Fruit fly (Drosophila melanogaster) whole organism, prepupa: ENCODE results near the gene CG6481.

Experiments used
- CG10669 ChIP-seq: fragments of 200-800 bp; sonication (Bioruptor generic); optimal IDR thresholded peaks from 3 replicates; lab custom pipeline; 2018; ENCODE audit warnings: missing biosample characterization, mild to moderate bottlenecking, missing genetic modification characterization, moderate library complexity
- CG11902 ChIP-seq: fragments of 200-800 bp; sonication (Bioruptor generic); optimal IDR thresholded peaks from 3 replicates; lab custom pipeline; 2016; ENCODE audit warnings: missing biosample characterization, missing genetic modification characterization
- CG15336 ChIP-seq: fragments of 200-800 bp; sonication (Bioruptor generic); IDR thresholded peaks from 2 replicates; pipeline ENCODE4 v1.3.6; 2022; ENCODE audit warnings: missing biosample characterization, missing genetic modification characterization
- CG16779 ChIP-seq: fragments of 200-800 bp; sonication (Bioruptor generic); optimal IDR thresholded peaks from 3 replicates; lab custom pipeline; 2017; ENCODE audit warnings: missing biosample characterization, mild to moderate bottlenecking, missing genetic modification characterization
- CG34406 ChIP-seq: fragments of 200-800 bp; sonication (Bioruptor generic); optimal IDR thresholded peaks from 3 replicates; lab custom pipeline; 2016; ENCODE audit warnings: missing biosample characterization, missing genetic modification characterization
- CG6276 ChIP-seq: fragments of 200-800 bp; sonication (Bioruptor generic); optimal IDR thresholded peaks from 2 replicates; lab custom pipeline; 2017; ENCODE audit warnings: missing biosample characterization, mild to moderate bottlenecking, missing genetic modification characterization
- CG8119 ChIP-seq: fragments of 200-800 bp; sonication (Bioruptor generic); IDR thresholded peaks from 3 replicates; pipeline ENCODE4 v1.3.6; 2022; ENCODE audit warnings: missing biosample characterization, missing genetic modification characterization
- Eip78C ChIP-seq: fragments of 200-800 bp; sonication (Bioruptor generic); peaks from one replicate; lab custom pipeline; 2016; ENCODE audit warnings: missing biosample characterization, missing genetic modification characterization
- Hr4 ChIP-seq: fragments of 200-800 bp; sonication (Bioruptor generic); optimal IDR thresholded peaks from 3 replicates; lab custom pipeline; 2016; ENCODE audit warnings: missing biosample characterization, missing genetic modification characterization
- Smox ChIP-seq: fragments of 200-800 bp; sonication (Bioruptor generic); optimal IDR thresholded peaks from 3 replicates; lab custom pipeline; 2016; ENCODE audit warnings: missing biosample characterization, missing genetic modification characterization
- Sox15 ChIP-seq: fragments of 200-800 bp; sonication (Bioruptor generic); optimal IDR thresholded peaks from 3 replicates; lab custom pipeline; 2016; ENCODE audit warnings: missing biosample characterization, missing genetic modification characterization
- dsx ChIP-seq: fragments of 200-800 bp; optimal IDR thresholded peaks from 3 replicates; lab custom pipeline; 2019; ENCODE audit warnings: missing biosample characterization, mild to moderate bottlenecking, missing genetic modification characterization, moderate library complexity; ENCODE audit not compliant: poor library complexity, severe bottlenecking
- fd85E ChIP-seq: fragments of 200-800 bp; sonication (Bioruptor generic); optimal IDR thresholded peaks from 3 replicates; lab custom pipeline; 2016; ENCODE audit warnings: missing biosample characterization, missing genetic modification characterization

- TF ChIP-seq CG6276 (GFP tag; lab: Kevin White, UChicago) (no peak), CG16779 (tag; lab: Kevin White, UChicago) (no peak), CG8119 (GFP tag; lab: Robert Waterston, UW) (no peak), CG34406 (GFP tag; lab: Kevin White, UChicago) (no peak), CG15336 (GFP tag; lab: Robert Waterston, UW) (no peak), Sox15 (GFP tag; lab: Kevin White, UChicago) (no peak), Eip78C (GFP tag; lab: Kevin White, UChicago) (no peak), Hr4 (GFP tag; lab: Kevin White, UChicago) (no peak), CG11902 (GFP tag; lab: Kevin White, UChicago) (no peak), fd85E (GFP tag; lab: Kevin White, UChicago) (no peak), dsx (no peak), CG10669 (GFP tag; lab: Kevin White, UChicago) (no peak), Smox (no peak)
Measured at dm6 chrX:18508565-18508964, 13.7 kb downstream of the CG6481 start.
